Fruit fly (Drosophila melanogaster) whole organism, embryonic: ENCODE data around the gene kra.
A peak's percentile ranks its signal among the peaks of the same experiment; 100 is the strongest.

Experiments
- B-H2 ChIP-seq: fragments of 200-800 bp; sonication (Bioruptor generic); optimal IDR thresholded peaks from 2 replicates; lab custom pipeline; 2018; ENCODE audit warnings: missing biosample characterization, mild to moderate bottlenecking, missing genetic modification characterization
- BEAF-32 ChIP-seq: fragments of 200-800 bp; sonication (Bioruptor generic); optimal IDR thresholded peaks from 3 replicates; lab custom pipeline; 2017; ENCODE audit warnings: missing biosample characterization, missing genetic modification characterization, mild to moderate bottlenecking, moderate library complexity, missing genetic modification reagents
- CG10209 ChIP-seq: fragments of 200-800 bp; sonication (Bioruptor generic); optimal IDR thresholded peaks from 3 replicates; lab custom pipeline; 2017; ENCODE audit warnings: missing biosample characterization, mild to moderate bottlenecking, missing genetic modification characterization, missing genetic modification reagents
- CG10274 ChIP-seq: fragments of 200-800 bp; sonication (Bioruptor generic); optimal IDR thresholded peaks from 3 replicates; lab custom pipeline; 2017; ENCODE audit warnings: missing biosample characterization, mild to moderate bottlenecking, missing genetic modification characterization
- CG10654 ChIP-seq: fragments of 200-800 bp; sonication (Bioruptor generic); optimal IDR thresholded peaks from 2 replicates; lab custom pipeline; 2016; ENCODE audit warnings: missing biosample characterization, missing genetic modification characterization
- CG11560 ChIP-seq: fragments of 200-800 bp; sonication (Bioruptor generic); IDR thresholded peaks from 3 replicates; pipeline ENCODE4 v1.3.6; 2022; ENCODE audit warnings: missing biosample characterization, missing genetic modification characterization
- CG12071 ChIP-seq: fragments of 200-800 bp; sonication (Bioruptor generic); optimal IDR thresholded peaks from 3 replicates; lab custom pipeline; 2018; ENCODE audit warnings: missing biosample characterization, mild to moderate bottlenecking, missing genetic modification characterization
- CG15073 ChIP-seq: fragments of 200-800 bp; sonication (Bioruptor generic); optimal IDR thresholded peaks from 2 replicates; lab custom pipeline; 2016; ENCODE audit warnings: missing biosample characterization, missing genetic modification characterization
- CG1529 ChIP-seq: fragments of 200-800 bp; sonication (Bioruptor generic); optimal IDR thresholded peaks from 3 replicates; lab custom pipeline; 2018; ENCODE audit warnings: missing biosample characterization, missing genetic modification characterization
- CG16779 ChIP-seq: fragments of 200-800 bp; sonication (Bioruptor generic); IDR thresholded peaks from 2 replicates; pipeline ENCODE4 v1.3.6; 2022; ENCODE audit warnings: missing biosample characterization, missing genetic modification characterization
- CG2202 ChIP-seq: fragments of 200-800 bp; sonication (Bioruptor generic); optimal IDR thresholded peaks from 2 replicates; lab custom pipeline; 2018; ENCODE audit warnings: missing biosample characterization, mild to moderate bottlenecking, missing genetic modification characterization
- CG3065 ChIP-seq: fragments of 200-800 bp; sonication (Bioruptor generic); optimal IDR thresholded peaks from 2 replicates; lab custom pipeline; 2016; ENCODE audit warnings: missing biosample characterization, missing genetic modification characterization
- CG31224 ChIP-seq: fragments of 200-800 bp; sonication (Bioruptor generic); IDR thresholded peaks from 2 replicates; pipeline ENCODE4 v1.3.6; 2022; ENCODE audit warnings: missing biosample characterization, missing genetic modification characterization
- CG5953 ChIP-seq: fragments of 200-800 bp; sonication (Bioruptor generic); IDR thresholded peaks from 2 replicates; pipeline ENCODE4 v1.3.6; 2022; ENCODE audit warnings: missing biosample characterization, missing genetic modification characterization
- CG7271 ChIP-seq: fragments of 200-800 bp; sonication (Bioruptor generic); optimal IDR thresholded peaks from 2 replicates; lab custom pipeline; 2018; ENCODE audit warnings: missing biosample characterization, mild to moderate bottlenecking, missing genetic modification characterization, moderate library complexity
- CG8944 ChIP-seq: fragments of 200-800 bp; sonication (Bioruptor generic); optimal IDR thresholded peaks from 3 replicates; lab custom pipeline; 2016; ENCODE audit warnings: missing biosample characterization, missing genetic modification characterization
- CG9609 ChIP-seq: fragments of 200-800 bp; sonication (Bioruptor generic); optimal IDR thresholded peaks from 3 replicates; lab custom pipeline; 2016; ENCODE audit warnings: missing biosample characterization, missing genetic modification characterization
- CG9817 ChIP-seq: fragments of 200-800 bp; sonication (Bioruptor generic); optimal IDR thresholded peaks from 2 replicates; lab custom pipeline; 2018; ENCODE audit warnings: missing biosample characterization, mild to moderate bottlenecking, missing genetic modification characterization, moderate library complexity
- CTCF ChIP-seq: fragments of 200-800 bp; sonication (Bioruptor generic); optimal IDR thresholded peaks from 2 replicates; lab custom pipeline; 2017; ENCODE audit warnings: missing biosample characterization, mild to moderate bottlenecking, missing genetic modification characterization, moderate library complexity
- Dbx ChIP-seq: fragments of 200-800 bp; sonication (Bioruptor generic); IDR thresholded peaks from 3 replicates; pipeline ENCODE4 v1.3.6; 2022; ENCODE audit warnings: missing biosample characterization, missing genetic modification characterization
- Gug ChIP-seq: fragments of 200-800 bp; sonication (Bioruptor generic); IDR thresholded peaks from 4 replicates; pipeline ENCODE4 v1.3.6; 2022; ENCODE audit warnings: missing biosample characterization, missing genetic modification characterization
- H15 ChIP-seq: fragments of 200-800 bp; sonication (Bioruptor generic); IDR thresholded peaks from 3 replicates; pipeline ENCODE4 v1.3.6; 2022; ENCODE audit warnings: missing biosample characterization, missing genetic modification characterization
- Hr3 ChIP-seq: fragments of 200-800 bp; sonication (Bioruptor generic); optimal IDR thresholded peaks from 3 replicates; lab custom pipeline; 2016; ENCODE audit warnings: missing biosample characterization, missing genetic modification characterization
- Hr39 ChIP-seq: fragments of >200 bp; optimal IDR thresholded peaks from 2 replicates; lab custom pipeline; 2017
- Oaz ChIP-seq: fragments of 200-800 bp; sonication (Bioruptor generic); IDR thresholded peaks from 2 replicates; pipeline ENCODE4 v1.3.6; 2022; ENCODE audit warnings: missing biosample characterization, missing genetic modification characterization
- Oli ChIP-seq: fragments of 200-800 bp; sonication (Bioruptor generic); optimal IDR thresholded peaks from 2 replicates; lab custom pipeline; 2018; ENCODE audit warnings: missing biosample characterization, mild to moderate bottlenecking, missing genetic modification characterization, moderate library complexity
- Scr ChIP-seq: fragments of 200-800 bp; sonication (Bioruptor generic); IDR thresholded peaks from 2 replicates; pipeline ENCODE4 v1.3.6; 2022; ENCODE audit warnings: missing biosample characterization, missing genetic modification characterization; ENCODE audit not compliant: partially characterized antibody
- al ChIP-seq: fragments of 200-800 bp; sonication (Bioruptor generic); IDR thresholded peaks from 2 replicates; pipeline ENCODE4 v1.3.6; 2022; ENCODE audit warnings: missing biosample characterization, missing genetic modification characterization
- ash1 ChIP-seq: fragments of 200-800 bp; sonication (Bioruptor generic); optimal IDR thresholded peaks from 2 replicates; lab custom pipeline; 2018; ENCODE audit warnings: missing biosample characterization, mild to moderate bottlenecking, missing genetic modification characterization
- chm ChIP-seq: fragments of 200-800 bp; sonication (Bioruptor generic); IDR thresholded peaks from 2 replicates; pipeline ENCODE4 v1.3.6; 2022; ENCODE audit warnings: missing biosample characterization, missing genetic modification characterization
- croc ChIP-seq: fragments of 200-800 bp; sonication (Bioruptor generic); conservative IDR thresholded peaks from 3 replicates; pipeline ENCODE4 v1.3.6; 2022; ENCODE audit warnings: missing biosample characterization, missing genetic modification characterization
- da ChIP-seq: fragments of 200-800 bp; sonication (Bioruptor generic); optimal IDR thresholded peaks from 2 replicates; lab custom pipeline; 2016; ENCODE audit warnings: missing biosample characterization, missing genetic modification characterization
- dysf ChIP-seq: fragments of 200-800 bp; sonication (Bioruptor generic); IDR thresholded peaks from 3 replicates; pipeline ENCODE4 v1.3.6; 2022; ENCODE audit warnings: missing biosample characterization, missing genetic modification characterization
- en ChIP-seq: fragments of 200-800 bp; sonication (Bioruptor generic); optimal IDR thresholded peaks from 2 replicates; lab custom pipeline; 2016; ENCODE audit warnings: missing biosample characterization, missing genetic modification characterization
- fru ChIP-seq: fragments of >200 bp; optimal IDR thresholded peaks from 2 replicates; lab custom pipeline; 2017
- gce ChIP-seq: fragments of 200-800 bp; sonication (Bioruptor generic); IDR thresholded peaks from 3 replicates; pipeline ENCODE4 v1.3.6; 2022; ENCODE audit warnings: missing biosample characterization, missing genetic modification characterization
- ham ChIP-seq: fragments of 200-800 bp; sonication (Bioruptor generic); IDR thresholded peaks from 2 replicates; pipeline ENCODE4 v1.3.6; 2022; ENCODE audit warnings: missing biosample characterization, missing genetic modification characterization
- hth ChIP-seq: fragments of >200 bp; optimal IDR thresholded peaks from 2 replicates; lab custom pipeline; 2017; ENCODE audit warnings: inconsistent platforms
- ind ChIP-seq: fragments of 200-800 bp; sonication (Bioruptor generic); optimal IDR thresholded peaks from 3 replicates; lab custom pipeline; 2016; ENCODE audit warnings: missing biosample characterization, missing genetic modification characterization
- inv ChIP-seq: fragments of 200-800 bp; sonication (Bioruptor generic); IDR thresholded peaks from 2 replicates; pipeline ENCODE4 v1.3.6; 2022; ENCODE audit warnings: missing biosample characterization, missing genetic modification characterization; ENCODE audit not compliant: partially characterized antibody
- jigr1 ChIP-seq: fragments of 200-800 bp; sonication (Bioruptor generic); IDR thresholded peaks from 3 replicates; pipeline ENCODE4 v1.3.6; 2022; ENCODE audit warnings: missing biosample characterization, missing genetic modification characterization
- klu ChIP-seq: fragments of 200-800 bp; sonication (Bioruptor generic); IDR thresholded peaks from 2 replicates; pipeline ENCODE4 v1.3.6; 2022; ENCODE audit warnings: missing biosample characterization, missing genetic modification characterization
- lab ChIP-seq: fragments of 200-800 bp; sonication (Bioruptor generic); optimal IDR thresholded peaks from 3 replicates; lab custom pipeline; 2017; ENCODE audit warnings: missing biosample characterization, missing genetic modification characterization, mild to moderate bottlenecking, moderate library complexity, missing genetic modification reagents
- lilli ChIP-seq: fragments of 200-800 bp; sonication (Bioruptor generic); optimal IDR thresholded peaks from 3 replicates; lab custom pipeline; 2016; ENCODE audit warnings: missing biosample characterization, missing genetic modification characterization
- mam ChIP-seq: fragments of 200-800 bp; sonication (Bioruptor generic); optimal IDR thresholded peaks from 3 replicates; lab custom pipeline; 2016; ENCODE audit warnings: missing biosample characterization, missing genetic modification characterization
- oc ChIP-seq: fragments of 200-800 bp; sonication (Bioruptor generic); optimal IDR thresholded peaks from 2 replicates; lab custom pipeline; 2018; ENCODE audit warnings: missing biosample characterization, mild to moderate bottlenecking, missing genetic modification characterization, moderate library complexity
- row ChIP-seq: fragments of 200-800 bp; sonication (Bioruptor generic); IDR thresholded peaks from 3 replicates; pipeline ENCODE4 v1.3.6; 2022; ENCODE audit warnings: missing biosample characterization, missing genetic modification characterization
- sens ChIP-seq: fragments of 200-800 bp; sonication (Bioruptor generic); peaks from one replicate; lab custom pipeline; 2016; ENCODE audit warnings: missing biosample characterization, missing genetic modification characterization
- slp2 ChIP-seq: fragments of 200-800 bp; sonication (Bioruptor generic); optimal IDR thresholded peaks from 2 replicates; lab custom pipeline; 2016; ENCODE audit warnings: missing biosample characterization, missing genetic modification characterization
- sna ChIP-seq: fragments of 200-800 bp; sonication (Bioruptor generic); IDR thresholded peaks from 2 replicates; pipeline ENCODE4 v1.3.6; 2022; ENCODE audit warnings: missing biosample characterization, missing genetic modification characterization; ENCODE audit not compliant: partially characterized antibody
- toy ChIP-seq: fragments of 200-800 bp; sonication (Bioruptor generic); IDR thresholded peaks from 2 replicates; pipeline ENCODE4 v1.3.6; 2022; ENCODE audit warnings: missing biosample characterization, missing genetic modification characterization
- vnd ChIP-seq: fragments of 200-800 bp; sonication (Bioruptor generic); IDR thresholded peaks from 3 replicates; pipeline ENCODE4 v1.3.6; 2022; ENCODE audit warnings: missing biosample characterization, missing genetic modification characterization; ENCODE audit not compliant: partially characterized antibody
- zf30C ChIP-seq: fragments of 200-800 bp; sonication (Bioruptor generic); optimal IDR thresholded peaks from 3 replicates; lab custom pipeline; 2018; ENCODE audit warnings: missing biosample characterization, mild to moderate bottlenecking, missing genetic modification characterization

kra gene

dm6 chr3R:5547464-5547943 is 53.4 kb downstream of the kra start, which contains the start of gene CG2519 (continued):
- TF ChIP-seq CG16779 (GFP tag; lab: Robert Waterston, UW) (no peak), fru (no peak), CG8944 (GFP tag; lab: Kevin White, UChicago) (peak; percentile 45), CG2202 (peak; percentile 19), CG10654 (GFP tag; lab: Kevin White, UChicago) (peak; percentile 22), sens (GFP tag; lab: Kevin White, UChicago) (peak; percentile 91), chm (GFP tag; lab: Robert Waterston, UW) (no peak; the same call in 1 of the 2 replicates), CG10274 (no peak), ind (GFP tag; lab: Kevin White, UChicago) (peak; percentile 55), ash1 (no peak), CG9817 (tag; lab: Kevin White, UChicago) (peak; percentile 47), dysf (GFP tag; lab: Robert Waterston, UW) (peak; percentile 43; the same call in 2 of the 3 replicates), vnd (GFP tag; lab: Robert Waterston, UW) (peak; percentile 88), oc (no peak), BEAF-32 (GFP tag; lab: Kevin White, UChicago) (peak; percentile 94), mam (GFP tag; lab: Kevin White, UChicago) (peak; percentile 73), zf30C (GFP tag; lab: Kevin White, UChicago) (no peak), CG10209 (GFP tag; lab: Kevin White, UChicago) (peak; percentile 15), slp2 (GFP tag; lab: Kevin White, UChicago) (peak; percentile 57), jigr1 (GFP tag; lab: Robert Waterston, UW) (peak; percentile 52; the same call in 1 of the 3 replicates), Hr3 (GFP tag; lab: Kevin White, UChicago) (peak; percentile 13), gce (GFP tag; lab: Robert Waterston, UW) (no peak), Scr (GFP tag; lab: Robert Waterston, UW) (peak; percentile 92), CG5953 (GFP tag; lab: Robert Waterston, UW) (no peak), H15 (GFP tag; lab: Robert Waterston, UW) (peak; percentile 45; the same call in 1 of the 3 replicates), Dbx (peak; percentile 71), al (peak; percentile 42; the same call in 1 of the 2 replicates), lab (GFP tag; lab: Kevin White, UChicago) (no peak), klu (no peak), inv (GFP tag; lab: Robert Waterston, UW) (peak; percentile 91), CG11560 (tag; lab: Robert Waterston, UW) (0 out of 3 replicates have a peak, but pooled peaks have one; percentile 39), hth (lab: Kevin White, UChicago) (no peak), CG3065 (no peak), row (GFP tag; lab: Robert Waterston, UW) (peak; percentile 86), B-H2 (GFP tag; lab: Kevin White, UChicago) (peak; percentile 47), CG9609 (peak; percentile 58), lilli (peak; percentile 77), toy (GFP tag; lab: Robert Waterston, UW) (no peak), CG7271 (tag; lab: Kevin White, UChicago) (no peak), Hr39 (lab: Kevin White, UChicago) (no peak), Oaz (GFP tag; lab: Robert Waterston, UW) (no peak), CG15073 (GFP tag; lab: Kevin White, UChicago) (no peak), CG1529 (GFP tag; lab: Kevin White, UChicago) (no peak), croc (GFP tag; lab: Robert Waterston, UW) (no peak), ham (no peak), en (GFP tag; lab: Kevin White, UChicago) (no peak), da (GFP tag; lab: Kevin White, UChicago) (peak; percentile 53), CTCF (GFP tag; lab: Kevin White, UChicago) (no peak), CG12071 (GFP tag; lab: Kevin White, UChicago) (no peak), CG31224 (GFP tag; lab: Robert Waterston, UW) (peak; percentile 39; the same call in 1 of the 2 replicates), sna (GFP tag; lab: Robert Waterston, UW) (peak; percentile 87), Oli (no peak), Gug (peak; percentile 74; the same call in 2 of the 4 replicates)
